Fruit fly (Drosophila melanogaster) S2 (cell line): ENCODE results near the gene LPCAT.

ENCODE experiments used
- CG8478 ChIP-seq: fragments of >200 bp; optimal IDR thresholded peaks from 2 replicates; lab custom pipeline; 2018
- CTCF ChIP-seq, 2 experiments: fragments of >200 bp; optimal IDR thresholded peaks; 2 replicates each; lab custom pipeline; 2018

LPCAT gene

dm6 chrX:9579918-9580521 is at the start of gene LPCAT:
LPCAT (minus strand) TSS chrX:9579987.
- peak in 1 of 2 experiments; percentile 14 for TF ChIP-seq CTCF (optimal IDR thresholded peaks at IDR 0.05; lab: Kevin White, UChicago)
- no peak for TF ChIP-seq CG8478 (lab: Kevin White, UChicago)

dm6 chrX:9617598-9618076 is 37.9 kb upstream of the LPCAT start:
- TF ChIP-seq CG8478 (lab: Kevin White, UChicago) (no peak), CTCF (optimal IDR thresholded peaks at IDR 0.05; lab: Kevin White, UChicago) (no peak)

- TF ChIP-seq CTCF (optimal IDR thresholded peaks at IDR 0.05; lab: Kevin White, UChicago) (no peak), CG8478 (lab: Kevin White, UChicago) (no peak)
Measured at dm6 chrX:9615471-9615870, 35.7 kb upstream of the LPCAT start.

dm6 chrX:9608727-9609419 is 29.1 kb upstream of the LPCAT start, which contains the start of the genes LysRS and Hecw:
LysRS (minus strand) TSS chrX:9608884.
Hecw (plus strand) TSS chrX:9608946.
- TF ChIP-seq CG8478 (lab: Kevin White, UChicago) (no peak), CTCF (optimal IDR thresholded peaks at IDR 0.05; lab: Kevin White, UChicago) (peak; percentile 74 to 77)

- no peak for TF ChIP-seq CG8478 (lab: Kevin White, UChicago)
- TF ChIP-seq CTCF (optimal IDR thresholded peaks at IDR 0.05; lab: Kevin White, UChicago): no peak
Measured at dm6 chrX:9605783-9606182, 26.0 kb upstream of the LPCAT start, which contains the start of gene Lst8. Lst8 (minus strand) TSS chrX:9605969.

dm6 chrX:9600818-9601732 is 21.3 kb upstream of the LPCAT start, which contains the start of gene Gga:
Gga (plus strand) TSS chrX:9601030.
- TF ChIP-seq CTCF (optimal IDR thresholded peaks at IDR 0.05; lab: Kevin White, UChicago): peak; percentile 29 to 36
- TF ChIP-seq CG8478 (lab: Kevin White, UChicago): no peak

dm6 chrX:9600083-9600817 is 20.5 kb upstream of the LPCAT start:
- TF ChIP-seq CG8478 (lab: Kevin White, UChicago) (no peak), CTCF (optimal IDR thresholded peaks at IDR 0.05; lab: Kevin White, UChicago) (peak in 1 of 2 experiments; percentile 21)

- TF ChIP-seq CG8478 (lab: Kevin White, UChicago) (no peak), CTCF (optimal IDR thresholded peaks at IDR 0.05; lab: Kevin White, UChicago) (no peak)
Measured at dm6 chrX:9599158-9600082, 19.6 kb upstream of the LPCAT start.

dm6 chrX:9598106-9598505 is 18.3 kb upstream of the LPCAT start:
- TF ChIP-seq CTCF (optimal IDR thresholded peaks at IDR 0.05; lab: Kevin White, UChicago) (no peak), CG8478 (lab: Kevin White, UChicago) (no peak)

- TF ChIP-seq CTCF (optimal IDR thresholded peaks at IDR 0.05; lab: Kevin White, UChicago) (peak; percentile 68 to 75), CG8478 (lab: Kevin White, UChicago) (no peak)
Measured at dm6 chrX:9595312-9595931, 15.6 kb upstream of the LPCAT start.

- TF ChIP-seq CTCF (optimal IDR thresholded peaks at IDR 0.05; lab: Kevin White, UChicago) (no peak), CG8478 (lab: Kevin White, UChicago) (no peak)
Measured at dm6 chrX:9594446-9594845, 14.7 kb upstream of the LPCAT start.

dm6 chrX:9590592-9590991 is 10.8 kb upstream of the LPCAT start:
- TF ChIP-seq CG8478 (lab: Kevin White, UChicago): no peak
- no peak for TF ChIP-seq CTCF (optimal IDR thresholded peaks at IDR 0.05; lab: Kevin White, UChicago)
